Fruit fly (Drosophila melanogaster) whole organism, embryonic: ENCODE measurements around the gene Rlb1.

Source experiments
- Asciz ChIP-seq: fragments of 200-800 bp; sonication (Bioruptor generic); optimal IDR thresholded peaks from 2 replicates; lab custom pipeline; 2017; ENCODE audit warnings: missing biosample characterization, mild to moderate bottlenecking, missing genetic modification characterization, missing genetic modification reagents
- Atf-2 ChIP-seq: fragments of 200-800 bp; sonication (Bioruptor generic); optimal IDR thresholded peaks from 2 replicates; lab custom pipeline; 2016; ENCODE audit warnings: missing biosample characterization, missing genetic modification characterization
- CG10321 ChIP-seq: fragments of 200-800 bp; sonication (Bioruptor generic); IDR thresholded peaks from 2 replicates; pipeline ENCODE4 v1.3.6; 2022; ENCODE audit warnings: missing biosample characterization, missing genetic modification characterization
- CG10366 ChIP-seq: fragments of 200-800 bp; sonication (Bioruptor generic); IDR thresholded peaks from 2 replicates; pipeline ENCODE4 v1.3.6; 2022; ENCODE audit warnings: missing biosample characterization, missing genetic modification characterization
- CG10462 ChIP-seq: fragments of 200-800 bp; sonication (Bioruptor generic); optimal IDR thresholded peaks from 2 replicates; lab custom pipeline; 2016; ENCODE audit warnings: missing biosample characterization, missing genetic modification characterization
- CG13123 ChIP-seq: fragments of 200-800 bp; sonication (Bioruptor generic); optimal IDR thresholded peaks from 2 replicates; lab custom pipeline; 2016; ENCODE audit warnings: missing biosample characterization, missing genetic modification characterization
- CG15479 ChIP-seq: fragments of 200-800 bp; sonication (Bioruptor generic); optimal IDR thresholded peaks from 3 replicates; lab custom pipeline; 2019; ENCODE audit warnings: missing biosample characterization, mild to moderate bottlenecking, missing genetic modification characterization, moderate library complexity
- CG16779 ChIP-seq: fragments of 200-800 bp; sonication (Bioruptor generic); IDR thresholded peaks from 2 replicates; pipeline ENCODE4 v1.3.6; 2022; ENCODE audit warnings: missing biosample characterization, missing genetic modification characterization
- CG2712 ChIP-seq: fragments of 200-800 bp; optimal IDR thresholded peaks from 3 replicates; lab custom pipeline; 2019; ENCODE audit warnings: missing biosample characterization, mild to moderate bottlenecking, missing genetic modification characterization, moderate library complexity
- CG32772 ChIP-seq: fragments of 200-800 bp; sonication (Bioruptor generic); IDR thresholded peaks from 2 replicates; pipeline ENCODE4 v1.3.6; 2022; ENCODE audit warnings: missing biosample characterization, missing genetic modification characterization
- CG3838 ChIP-seq: fragments of 200-800 bp; sonication (Bioruptor generic); optimal IDR thresholded peaks from 3 replicates; lab custom pipeline; 2016; ENCODE audit warnings: missing biosample characterization, missing genetic modification characterization
- CG6683 ChIP-seq: fragments of 200-800 bp; sonication (Bioruptor generic); optimal IDR thresholded peaks from 2 replicates; lab custom pipeline; 2017; ENCODE audit warnings: missing biosample characterization, mild to moderate bottlenecking, missing genetic modification characterization, missing genetic modification reagents
- CG6813 ChIP-seq: fragments of 200-800 bp; sonication (Bioruptor generic); optimal IDR thresholded peaks from 2 replicates; lab custom pipeline; 2017; ENCODE audit warnings: missing biosample characterization, missing genetic modification characterization, mild to moderate bottlenecking, moderate library complexity, missing genetic modification reagents
- CG8290 ChIP-seq, 3 experiments: fragments of 200-800 bp; sonication (Bioruptor generic); optimal IDR thresholded peaks; 2 replicates each; lab custom pipeline; 2016 to 2019; ENCODE audit warnings: missing biosample characterization in 3 of 3, missing genetic modification characterization in 3 of 3, mild to moderate bottlenecking in 2 of 3, moderate library complexity in 1 of 3
- CG9876 ChIP-seq: fragments of 200-800 bp; sonication (Bioruptor generic); optimal IDR thresholded peaks from 2 replicates; lab custom pipeline; 2016; ENCODE audit warnings: missing biosample characterization, missing genetic modification characterization
- Camta ChIP-seq: fragments of 200-800 bp; sonication (Bioruptor generic); optimal IDR thresholded peaks from 2 replicates; lab custom pipeline; 2016; ENCODE audit warnings: missing biosample characterization, missing genetic modification characterization
- CoRest ChIP-seq: fragments of 200-800 bp; sonication (Bioruptor generic); optimal IDR thresholded peaks from 3 replicates; lab custom pipeline; 2018; ENCODE audit warnings: missing biosample characterization, mild to moderate bottlenecking, missing genetic modification characterization, moderate library complexity
- E2f1 ChIP-seq: fragments of 200-800 bp; sonication (Bioruptor generic); IDR thresholded peaks from 2 replicates; pipeline ENCODE4 v1.3.6; 2022; ENCODE audit warnings: missing biosample characterization, missing genetic modification characterization
- GATAe ChIP-seq: fragments of 200-800 bp; sonication (Bioruptor generic); conservative IDR thresholded peaks from 2 replicates; pipeline ENCODE4 v1.3.6; 2022; ENCODE audit warnings: missing biosample characterization, missing genetic modification characterization
- H15 ChIP-seq: fragments of 200-800 bp; sonication (Bioruptor generic); IDR thresholded peaks from 3 replicates; pipeline ENCODE4 v1.3.6; 2022; ENCODE audit warnings: missing biosample characterization, missing genetic modification characterization
- HLH4C ChIP-seq: fragments of 200-800 bp; sonication (Bioruptor generic); IDR thresholded peaks from 3 replicates; pipeline ENCODE4 v1.3.6; 2022; ENCODE audit warnings: missing biosample characterization, missing genetic modification characterization; ENCODE audit not compliant: partially characterized antibody
- Hey ChIP-seq: fragments of 200-800 bp; sonication (Bioruptor generic); optimal IDR thresholded peaks from 3 replicates; lab custom pipeline; 2018; ENCODE audit warnings: missing biosample characterization, mild to moderate bottlenecking, missing genetic modification characterization
- HmgZ ChIP-seq: fragments of 200-800 bp; sonication (Bioruptor generic); optimal IDR thresholded peaks from 2 replicates; lab custom pipeline; 2018; ENCODE audit warnings: missing biosample characterization, mild to moderate bottlenecking, missing genetic modification characterization
- Med ChIP-seq: fragments of 200-800 bp; sonication (Bioruptor generic); peaks from one replicate; lab custom pipeline; 2016; ENCODE audit warnings: missing biosample characterization, missing genetic modification characterization, mild to moderate bottlenecking, inconsistent platforms, moderate library complexity
- NC2β ChIP-seq: fragments of 200-800 bp; sonication (Bioruptor generic); optimal IDR thresholded peaks from 2 replicates; lab custom pipeline; 2016; ENCODE audit warnings: missing biosample characterization, missing genetic modification characterization
- Neu2 ChIP-seq: fragments of 200-800 bp; sonication (Bioruptor generic); optimal IDR thresholded peaks from 3 replicates; lab custom pipeline; 2016; ENCODE audit warnings: missing biosample characterization, missing genetic modification characterization, borderline replicate concordance
- Nf-YC ChIP-seq: fragments of 200-800 bp; optimal IDR thresholded peaks from 3 replicates; lab custom pipeline; 2019; ENCODE audit warnings: missing biosample characterization, mild to moderate bottlenecking, missing genetic modification characterization, moderate library complexity
- Spps ChIP-seq: fragments of 200-800 bp; sonication (Bioruptor generic); optimal IDR thresholded peaks from 2 replicates; lab custom pipeline; 2018; ENCODE audit warnings: missing biosample characterization, mild to moderate bottlenecking, missing genetic modification characterization
- Xbp1 ChIP-seq: fragments of 200-800 bp; sonication (Bioruptor generic); optimal IDR thresholded peaks from 3 replicates; lab custom pipeline; 2016; ENCODE audit warnings: missing biosample characterization, mild to moderate bottlenecking, missing genetic modification characterization
- abd-A ChIP-seq: fragments of 200-800 bp; sonication (Bioruptor generic); optimal IDR thresholded peaks from 3 replicates; lab custom pipeline; 2019; ENCODE audit warnings: missing biosample characterization, mild to moderate bottlenecking, missing genetic modification characterization, moderate library complexity
- cg ChIP-seq: fragments of 200-800 bp; sonication (Bioruptor generic); optimal IDR thresholded peaks from 3 replicates; lab custom pipeline; 2019; ENCODE audit warnings: missing biosample characterization, mild to moderate bottlenecking, missing genetic modification characterization, moderate library complexity
- ftz-f1 ChIP-seq: fragments of 200-800 bp; sonication (Bioruptor generic); optimal IDR thresholded peaks from 2 replicates; lab custom pipeline; 2016; ENCODE audit warnings: missing biosample characterization, missing genetic modification characterization
- grn ChIP-seq: fragments of 200-800 bp; sonication (Bioruptor generic); optimal IDR thresholded peaks from 3 replicates; lab custom pipeline; 2017; ENCODE audit warnings: missing biosample characterization, missing genetic modification characterization
- gsb-n ChIP-seq: fragments of 200-800 bp; sonication (Bioruptor generic); optimal IDR thresholded peaks from 3 replicates; lab custom pipeline; 2018; ENCODE audit warnings: missing biosample characterization, mild to moderate bottlenecking, missing genetic modification characterization
- inv ChIP-seq: fragments of 200-800 bp; sonication (Bioruptor generic); IDR thresholded peaks from 2 replicates; pipeline ENCODE4 v1.3.6; 2022; ENCODE audit warnings: missing biosample characterization, missing genetic modification characterization; ENCODE audit not compliant: partially characterized antibody
- lov ChIP-seq, 2 experiments: fragments of 200-800 bp in 1 of 2; fragments of >200 bp in 1 of 2; sonication (Bioruptor generic) in 1 of 2; IDR thresholded peaks in 1 of 2; optimal IDR thresholded peaks in 1 of 2; 2 replicates in 1 of 2; 3 replicates in 1 of 2; pipeline versions ENCODE4 v1.3.6 to Lab custom; 2017 to 2022; ENCODE audit warnings: missing biosample characterization in 1 of 2, missing genetic modification characterization in 1 of 2
- mirr ChIP-seq: fragments of 200-800 bp; sonication (Bioruptor generic); optimal IDR thresholded peaks from 3 replicates; lab custom pipeline; 2018; ENCODE audit warnings: missing biosample characterization, mild to moderate bottlenecking, missing genetic modification characterization
- ro ChIP-seq: fragments of 200-800 bp; sonication (Bioruptor generic); IDR thresholded peaks from 2 replicates; pipeline ENCODE4 v1.3.6; 2022; ENCODE audit warnings: missing biosample characterization, missing genetic modification characterization
- sens ChIP-seq: fragments of 200-800 bp; sonication (Bioruptor generic); peaks from one replicate; lab custom pipeline; 2016; ENCODE audit warnings: missing biosample characterization, missing genetic modification characterization
- shn ChIP-seq: fragments of 200-800 bp; sonication (Bioruptor generic); optimal IDR thresholded peaks from 3 replicates; lab custom pipeline; 2016; ENCODE audit warnings: missing biosample characterization, missing genetic modification characterization
- sug ChIP-seq: fragments of 200-800 bp; optimal IDR thresholded peaks from 2 replicates; lab custom pipeline; 2019; ENCODE audit warnings: missing biosample characterization, mild to moderate bottlenecking, missing genetic modification characterization, moderate library complexity
- tna ChIP-seq: fragments of 200-800 bp; sonication (Bioruptor generic); IDR thresholded peaks from 2 replicates; pipeline ENCODE4 v1.3.6; 2022; ENCODE audit warnings: missing biosample characterization, missing genetic modification characterization; ENCODE audit not compliant: partially characterized antibody
- ttk ChIP-seq: fragments of 200-800 bp; sonication (Bioruptor generic); IDR thresholded peaks from 2 replicates; pipeline ENCODE4 v2.1.2; 2022; ENCODE audit warnings: missing biosample characterization, missing genetic modification characterization
- twi ChIP-seq: fragments of 200-800 bp; optimal IDR thresholded peaks from 2 replicates; lab custom pipeline; 2019; ENCODE audit warnings: missing biosample characterization, mild to moderate bottlenecking, missing genetic modification characterization, moderate library complexity
- usp ChIP-seq: fragments of >200 bp; optimal IDR thresholded peaks from 2 replicates; lab custom pipeline; 2017; ENCODE audit warnings: missing biosample characterization, missing genetic modification characterization
- vvl ChIP-seq: fragments of 200-800 bp; sonication (Bioruptor generic); IDR thresholded peaks from 2 replicates; pipeline ENCODE4 v1.3.6; 2022; ENCODE audit warnings: missing biosample characterization, missing genetic modification characterization
- wek ChIP-seq: fragments of 200-800 bp; sonication (Bioruptor generic); optimal IDR thresholded peaks from 3 replicates; lab custom pipeline; 2018; ENCODE audit warnings: missing biosample characterization, mild to moderate bottlenecking, missing genetic modification characterization, moderate library complexity
- zen ChIP-seq: fragments of 200-800 bp; sonication (Bioruptor generic); optimal IDR thresholded peaks from 3 replicates; lab custom pipeline; 2018; ENCODE audit warnings: missing biosample characterization, mild to moderate bottlenecking, missing genetic modification characterization, moderate library complexity
- zf30C ChIP-seq: fragments of 200-800 bp; sonication (Bioruptor generic); optimal IDR thresholded peaks from 3 replicates; lab custom pipeline; 2018; ENCODE audit warnings: missing biosample characterization, mild to moderate bottlenecking, missing genetic modification characterization

Gene Rlb1

dm6 chr3R:9548769-9549168 lies 35.6 kb downstream of the Rlb1 start:
- TF ChIP-seq sug (tag; lab: Kevin White, UChicago), result peak; percentile 41
- no peak for TF ChIP-seq Neu2 (GFP tag; lab: Kevin White, UChicago)
- peak; percentile 80 for TF ChIP-seq GATAe (GFP tag; lab: Robert Waterston, UW)
- TF ChIP-seq twi (tag; lab: Kevin White, UChicago), result peak; percentile 70
- no peak for TF ChIP-seq Nf-YC (tag; lab: Kevin White, UChicago)
- TF ChIP-seq zf30C (GFP tag; lab: Kevin White, UChicago), result peak; percentile 32
- no peak for TF ChIP-seq inv
- TF ChIP-seq CoRest (tag; lab: Kevin White, UChicago), result no peak
- TF ChIP-seq zen (tag; lab: Kevin White, UChicago), result no peak
- peak; percentile 93 for TF ChIP-seq grn
- TF ChIP-seq mirr, result peak; percentile 12
- peak; percentile 40 for TF ChIP-seq cg (GFP tag; lab: Kevin White, UChicago)
- no peak for TF ChIP-seq E2f1 (GFP tag; lab: Robert Waterston, UW)
- peak; percentile 26 for TF ChIP-seq Med (GFP tag; lab: Kevin White, UChicago)
- no peak for TF ChIP-seq CG10366 (GFP tag; lab: Robert Waterston, UW)
- peak; percentile 32 for TF ChIP-seq HmgZ (tag; lab: Kevin White, UChicago)
- peak; percentile 81 for TF ChIP-seq Hey (tag; lab: Kevin White, UChicago)
- TF ChIP-seq wek, result peak; percentile 15
- TF ChIP-seq CG6813 (GFP tag; lab: Kevin White, UChicago), result peak; percentile 10
- no peak for TF ChIP-seq usp (GFP tag; lab: Kevin White, UChicago)
- TF ChIP-seq CG8290 (GFP tag; optimal IDR thresholded peaks at IDR 0.05; lab: Kevin White, UChicago), result no peak
- TF ChIP-seq CG8290 (tag; optimal IDR thresholded peaks at IDR 0.05; lab: Kevin White, UChicago), result peak in 1 of 2 experiments; percentile 10
- TF ChIP-seq ftz-f1, result peak; percentile 58
- TF ChIP-seq HLH4C (GFP tag; lab: Robert Waterston, UW), result no peak
- TF ChIP-seq CG32772 (GFP tag; lab: Robert Waterston, UW), result no peak
- TF ChIP-seq shn (GFP tag; lab: Kevin White, UChicago), result no peak
- 0 out of 2 replicates have a peak, but pooled peaks have one; percentile 14 for TF ChIP-seq vvl
- TF ChIP-seq CG3838 (GFP tag; lab: Kevin White, UChicago), result no peak
- TF ChIP-seq Camta (GFP tag; lab: Kevin White, UChicago), result no peak
- TF ChIP-seq CG10321 (GFP tag; lab: Robert Waterston, UW), result no peak
- peak; percentile 18 for TF ChIP-seq CG15479 (GFP tag; lab: Kevin White, UChicago)

dm6 chr3R:9550265-9551012 lies 37.3 kb downstream of the Rlb1 start:
- TF ChIP-seq Xbp1 (GFP tag; lab: Kevin White, UChicago) (no peak), CG13123 (no peak), ro (GFP tag; lab: Robert Waterston, UW) (no peak), CG6813 (GFP tag; lab: Kevin White, UChicago) (no peak), CG2712 (peak; percentile 16), H15 (GFP tag; lab: Robert Waterston, UW) (no peak), CG16779 (GFP tag; lab: Robert Waterston, UW) (no peak), tna (no peak), ttk (no peak), CG9876 (GFP tag; lab: Kevin White, UChicago) (no peak), lov (optimal IDR thresholded peaks at IDR 0.05; lab: Kevin White, UChicago) (no peak), lov (GFP tag; IDR thresholded peaks at IDR 0.05; lab: Robert Waterston, UW) (no peak), NC2β (GFP tag; lab: Kevin White, UChicago) (no peak), CG10462 (GFP tag; lab: Kevin White, UChicago) (no peak), abd-A (tag; lab: Kevin White, UChicago) (no peak), Atf-2 (GFP tag; lab: Kevin White, UChicago) (no peak), CG6683 (peak; percentile 19), Asciz (GFP tag; lab: Kevin White, UChicago) (peak; percentile 62), sens (GFP tag; lab: Kevin White, UChicago) (no peak), Spps (tag; lab: Kevin White, UChicago) (no peak), gsb-n (tag; lab: Kevin White, UChicago) (no peak)
